Fruit fly (Drosophila melanogaster) whole organism, wandering third instar larva: ENCODE measurements around the gene CG31816.

ENCODE experiments used
- Abd-B ChIP-seq: fragments of >200 bp; optimal IDR thresholded peaks from 2 replicates; lab custom pipeline; 2017; ENCODE audit warnings: missing biosample characterization, missing genetic modification characterization
- CG32264 ChIP-seq: fragments of 200-800 bp; sonication (Bioruptor generic); optimal IDR thresholded peaks from 2 replicates; lab custom pipeline; 2016; ENCODE audit warnings: missing biosample characterization, missing genetic modification characterization
- CG9705 ChIP-seq: fragments of 200-800 bp; sonication (Bioruptor generic); optimal IDR thresholded peaks from 2 replicates; lab custom pipeline; 2018; ENCODE audit warnings: missing biosample characterization, mild to moderate bottlenecking, missing genetic modification characterization
- CrebA ChIP-seq: fragments of 200-800 bp; sonication (Bioruptor generic); optimal IDR thresholded peaks from 2 replicates; lab custom pipeline; 2016; ENCODE audit warnings: missing biosample characterization, mild to moderate bottlenecking, missing genetic modification characterization, borderline replicate concordance
- Dfd ChIP-seq: fragments of >200 bp; optimal IDR thresholded peaks from 2 replicates; lab custom pipeline; 2017; ENCODE audit warnings: missing biosample characterization, missing genetic modification characterization
- Dif ChIP-seq: fragments of 200-275, 200-300 bp; sonication (Bioruptor generic); optimal IDR thresholded peaks from 2 replicates; lab custom pipeline; 2018; ENCODE audit warnings: missing biosample characterization, missing genetic modification characterization; ENCODE audit not compliant: partially characterized antibody
- GATAd ChIP-seq: sonication (Bioruptor generic); optimal IDR thresholded peaks from 2 replicates; lab custom pipeline; 2016; ENCODE audit warnings: missing biosample characterization, missing genetic modification characterization
- HLH106 ChIP-seq: fragments of 200-800 bp; optimal IDR thresholded peaks from 3 replicates; lab custom pipeline; 2019; ENCODE audit warnings: missing biosample characterization, mild to moderate bottlenecking, missing genetic modification characterization, moderate library complexity
- Hnf4 ChIP-seq: fragments of 200-800 bp; sonication (Bioruptor generic); optimal IDR thresholded peaks from 2 replicates; lab custom pipeline; 2016; ENCODE audit warnings: missing biosample characterization, mild to moderate bottlenecking, missing genetic modification characterization
- Hr78 ChIP-seq: fragments of >200 bp; optimal IDR thresholded peaks from 2 replicates; lab custom pipeline; 2017; ENCODE audit warnings: missing biosample characterization, missing genetic modification characterization
- Hr83 ChIP-seq: fragments of 200-300 bp; sonication (Bioruptor generic); optimal IDR thresholded peaks from 2 replicates; lab custom pipeline; 2016; ENCODE audit warnings: missing biosample characterization, mild to moderate bottlenecking, missing genetic modification characterization, moderate library complexity; ENCODE audit not compliant: poor library complexity, severe bottlenecking
- Jra ChIP-seq: sonication (Bioruptor generic); optimal IDR thresholded peaks from 2 replicates; lab custom pipeline; 2016; ENCODE audit warnings: missing biosample characterization, missing genetic modification characterization
- Mio ChIP-seq: sonication (Bioruptor generic); optimal IDR thresholded peaks from 2 replicates; lab custom pipeline; 2016; ENCODE audit warnings: missing biosample characterization, missing genetic modification characterization
- Myc ChIP-seq: fragments of >200 bp; optimal IDR thresholded peaks from 2 replicates; lab custom pipeline; 2017
- N ChIP-seq: fragments of >200 bp; optimal IDR thresholded peaks from 2 replicates; lab custom pipeline; 2018; ENCODE audit warnings: missing biosample characterization, missing external identifiers, missing genetic modification characterization
- OdsH ChIP-seq: fragments of 200-800 bp; sonication (Bioruptor generic); optimal IDR thresholded peaks from 2 replicates; lab custom pipeline; 2016; ENCODE audit warnings: missing biosample characterization, mild to moderate bottlenecking, missing genetic modification characterization
- Rel ChIP-seq, 2 experiments: fragments of 200-800 bp; sonication (Bioruptor generic) in 1 of 2; optimal IDR thresholded peaks; 2 replicates in 1 of 2; 3 replicates in 1 of 2; lab custom pipeline; 2016 to 2019; ENCODE audit warnings: mild to moderate bottlenecking in 2 of 2, missing biosample characterization in 2 of 2, missing genetic modification characterization in 2 of 2, moderate library complexity in 1 of 2
- Sp1 ChIP-seq: fragments of 200-800 bp; sonication (Bioruptor generic); optimal IDR thresholded peaks from 3 replicates; lab custom pipeline; 2019; ENCODE audit warnings: missing biosample characterization, mild to moderate bottlenecking, missing genetic modification characterization, moderate library complexity
- Vsx2 ChIP-seq: fragments of 200-300, 225-300 bp; sonication (Bioruptor generic); optimal IDR thresholded peaks from 2 replicates; lab custom pipeline; 2018; ENCODE audit warnings: missing biosample characterization, missing genetic modification characterization; ENCODE audit not compliant: partially characterized antibody
- br ChIP-seq: fragments of 200-800 bp; sonication (Bioruptor generic); optimal IDR thresholded peaks from 2 replicates; lab custom pipeline; 2016; ENCODE audit warnings: missing biosample characterization, missing genetic modification characterization
- brk ChIP-seq: fragments of 200-800 bp; sonication (Bioruptor generic); optimal IDR thresholded peaks from 2 replicates; lab custom pipeline; 2016; ENCODE audit warnings: missing biosample characterization, mild to moderate bottlenecking, missing genetic modification characterization
- dl ChIP-seq, 2 experiments: fragments of 175-275, 200-275 bp in 1 of 2; fragments of 200-275 bp in 1 of 2; sonication (Bioruptor generic); optimal IDR thresholded peaks; lab custom pipeline; 2018; ENCODE audit warnings: mild to moderate bottlenecking in 2 of 2, missing biosample characterization in 2 of 2, missing genetic modification characterization in 2 of 2, moderate library complexity in 2 of 2; ENCODE audit not compliant: partially characterized antibody in 2 of 2, insufficient read depth in 1 of 2
- dmrt93B ChIP-seq: fragments of 200-800 bp; sonication (Bioruptor generic); optimal IDR thresholded peaks from 2 replicates; lab custom pipeline; 2018; ENCODE audit warnings: missing biosample characterization, mild to moderate bottlenecking, missing genetic modification characterization
- dsf ChIP-seq: sonication (Bioruptor generic); optimal IDR thresholded peaks from 2 replicates; lab custom pipeline; 2016; ENCODE audit warnings: missing biosample characterization, missing genetic modification characterization, borderline replicate concordance
- ey ChIP-seq: fragments of 200-800 bp; sonication (Bioruptor generic); optimal IDR thresholded peaks from 2 replicates; lab custom pipeline; 2016; ENCODE audit warnings: missing biosample characterization, missing genetic modification characterization
- foxo ChIP-seq, 2 experiments: fragments of 200-800 bp; sonication (Bioruptor generic); optimal IDR thresholded peaks; 2 replicates in 1 of 2; 3 replicates in 1 of 2; lab custom pipeline; 2016 to 2017; ENCODE audit warnings: missing biosample characterization in 2 of 2, missing genetic modification characterization in 2 of 2
- fru ChIP-seq: fragments of 200-800 bp; sonication (Bioruptor generic); optimal IDR thresholded peaks from 3 replicates; lab custom pipeline; 2016; ENCODE audit warnings: missing biosample characterization, mild to moderate bottlenecking, missing genetic modification characterization
- h ChIP-seq: fragments of 200-800 bp; sonication (Bioruptor generic); optimal IDR thresholded peaks from 3 replicates; lab custom pipeline; 2016; ENCODE audit warnings: missing biosample characterization, mild to moderate bottlenecking, missing genetic modification characterization
- jim ChIP-seq: fragments of 175-275, 200-325 bp; sonication (Bioruptor generic); optimal IDR thresholded peaks from 2 replicates; lab custom pipeline; 2016; ENCODE audit warnings: missing biosample characterization, mild to moderate bottlenecking, missing genetic modification characterization
- lola ChIP-seq: fragments of >200 bp; optimal IDR thresholded peaks from 2 replicates; lab custom pipeline; 2017; ENCODE audit warnings: missing biosample characterization, missing genetic modification characterization
- pan ChIP-seq: fragments of >200 bp; optimal IDR thresholded peaks from 2 replicates; lab custom pipeline; 2017
- psq ChIP-seq: fragments of 200-800 bp; sonication (Bioruptor generic); optimal IDR thresholded peaks from 3 replicates; lab custom pipeline; 2017; ENCODE audit warnings: missing biosample characterization, mild to moderate bottlenecking, missing genetic modification characterization, moderate library complexity
- rgr ChIP-seq: fragments of 200-800 bp; sonication (Bioruptor generic); optimal IDR thresholded peaks from 3 replicates; lab custom pipeline; 2016; ENCODE audit warnings: missing biosample characterization, mild to moderate bottlenecking, missing genetic modification characterization
- sage ChIP-seq: fragments of 200-800 bp; sonication (Bioruptor generic); optimal IDR thresholded peaks from 2 replicates; lab custom pipeline; 2016; ENCODE audit warnings: missing biosample characterization, mild to moderate bottlenecking, missing genetic modification characterization
- sv ChIP-seq: fragments of 200-800 bp; sonication (Bioruptor generic); optimal IDR thresholded peaks from 3 replicates; lab custom pipeline; 2016; ENCODE audit warnings: missing biosample characterization, missing genetic modification characterization
- tai ChIP-seq: sonication (Bioruptor generic); optimal IDR thresholded peaks from 2 replicates; lab custom pipeline; 2016; ENCODE audit warnings: missing biosample characterization, missing genetic modification characterization
- usp ChIP-seq: fragments of >200 bp; optimal IDR thresholded peaks from 2 replicates; lab custom pipeline; 2017; ENCODE audit warnings: missing biosample characterization, missing genetic modification characterization
- woc ChIP-seq: sonication (Bioruptor generic); optimal IDR thresholded peaks from 2 replicates; lab custom pipeline; 2016; ENCODE audit warnings: missing biosample characterization, mild to moderate bottlenecking, missing genetic modification characterization

Gene CG31816

dm6 chr2L:16535071-16535581 is 7.2 kb upstream of the CG31816 start (continued):
- peak; percentile 60 for TF ChIP-seq ey
- TF ChIP-seq Hnf4: no peak
- TF ChIP-seq fru (GFP tag; lab: Kevin White, UChicago): peak; percentile 69
- TF ChIP-seq lola (GFP tag; lab: Kevin White, UChicago): no peak
- peak in 1 of 2 experiments; percentile 48 for TF ChIP-seq foxo (GFP tag; optimal IDR thresholded peaks at IDR 0.05; lab: Kevin White, UChicago)
- no peak for TF ChIP-seq pan (lab: Kevin White, UChicago)
- no peak for TF ChIP-seq brk (GFP tag; lab: Kevin White, UChicago)

- TF ChIP-seq usp (GFP tag; lab: Kevin White, UChicago) (no peak), Hnf4 (peak; percentile 80), Jra (GFP tag; lab: Kevin White, UChicago) (peak; percentile 63), sage (GFP tag; lab: Kevin White, UChicago) (peak; percentile 50), brk (GFP tag; lab: Kevin White, UChicago) (peak; percentile 77), Myc (lab: Kevin White, UChicago) (no peak), Mio (no peak), ey (peak; percentile 84), woc (peak; percentile 45), tai (GFP tag; lab: Kevin White, UChicago) (peak; percentile 69), HLH106 (tag; lab: Kevin White, UChicago) (peak; percentile 85), br (GFP tag; lab: Kevin White, UChicago) (peak; percentile 85), fru (GFP tag; lab: Kevin White, UChicago) (peak; percentile 89), rgr (GFP tag; lab: Kevin White, UChicago) (peak; percentile 89), CG32264 (GFP tag; lab: Kevin White, UChicago) (no peak), dsf (no peak), foxo (GFP tag; optimal IDR thresholded peaks at IDR 0.05; lab: Kevin White, UChicago) (peak in 1 of 2 experiments; percentile 85), dmrt93B (GFP tag; lab: Kevin White, UChicago) (peak; percentile 80), h (GFP tag; lab: Kevin White, UChicago) (peak; percentile 79), sv (GFP tag; lab: Kevin White, UChicago) (peak; percentile 87), Vsx2 (no peak), GATAd (GFP tag; lab: Kevin White, UChicago) (peak; percentile 38), Abd-B (GFP tag; lab: Kevin White, UChicago) (no peak), Dfd (GFP tag; lab: Kevin White, UChicago) (no peak), Dif (GFP tag; lab: Kevin White, UChicago) (peak; percentile 82), dl (GFP tag; optimal IDR thresholded peaks at IDR 0.05; lab: Kevin White, UChicago; ENCODE audit: insufficient read depth in 1 of 2, partially characterized antibody in 2 of 2) (peak; percentile 23 to 80), Hr83 (peak; percentile 71), CrebA (GFP tag; lab: Kevin White, UChicago) (peak; percentile 44), N (GFP tag; lab: Kevin White, UChicago) (no peak), pan (lab: Kevin White, UChicago) (no peak), jim (no peak), psq (GFP tag; lab: Kevin White, UChicago) (peak; percentile 79), Sp1 (peak; percentile 84), Rel (GFP tag; optimal IDR thresholded peaks at IDR 0.05; lab: Kevin White, UChicago) (peak; percentile 33), Rel (tag; optimal IDR thresholded peaks at IDR 0.05; lab: Kevin White, UChicago) (peak; percentile 30), OdsH (GFP tag; lab: Kevin White, UChicago) (peak; percentile 87), CG9705 (GFP tag; lab: Kevin White, UChicago) (peak; percentile 44), lola (GFP tag; lab: Kevin White, UChicago) (no peak), Hr78 (GFP tag; lab: Kevin White, UChicago) (no peak)
Observed at dm6 chr2L:16535673-16536144, 6.6 kb upstream of the CG31816 start.
